Worm (Caenorhabditis elegans): ENCODE results near the gene C18A3.11.

ce11 chrII:5735744-5736143 is 4.9 kb downstream of the C18A3.11 start:
- TF ChIP-seq him-1 (tag; optimal IDR thresholded peaks at IDR 0.05) (no peak), W03F9.2 (tag; optimal IDR thresholded peaks at IDR 0.05) (no peak), dao-5 (tag; optimal IDR thresholded peaks at IDR 0.05) (no peak)
